4 fruit fly cellular contexts compared by ENCODE assay signal in the genomic region with DNA sequence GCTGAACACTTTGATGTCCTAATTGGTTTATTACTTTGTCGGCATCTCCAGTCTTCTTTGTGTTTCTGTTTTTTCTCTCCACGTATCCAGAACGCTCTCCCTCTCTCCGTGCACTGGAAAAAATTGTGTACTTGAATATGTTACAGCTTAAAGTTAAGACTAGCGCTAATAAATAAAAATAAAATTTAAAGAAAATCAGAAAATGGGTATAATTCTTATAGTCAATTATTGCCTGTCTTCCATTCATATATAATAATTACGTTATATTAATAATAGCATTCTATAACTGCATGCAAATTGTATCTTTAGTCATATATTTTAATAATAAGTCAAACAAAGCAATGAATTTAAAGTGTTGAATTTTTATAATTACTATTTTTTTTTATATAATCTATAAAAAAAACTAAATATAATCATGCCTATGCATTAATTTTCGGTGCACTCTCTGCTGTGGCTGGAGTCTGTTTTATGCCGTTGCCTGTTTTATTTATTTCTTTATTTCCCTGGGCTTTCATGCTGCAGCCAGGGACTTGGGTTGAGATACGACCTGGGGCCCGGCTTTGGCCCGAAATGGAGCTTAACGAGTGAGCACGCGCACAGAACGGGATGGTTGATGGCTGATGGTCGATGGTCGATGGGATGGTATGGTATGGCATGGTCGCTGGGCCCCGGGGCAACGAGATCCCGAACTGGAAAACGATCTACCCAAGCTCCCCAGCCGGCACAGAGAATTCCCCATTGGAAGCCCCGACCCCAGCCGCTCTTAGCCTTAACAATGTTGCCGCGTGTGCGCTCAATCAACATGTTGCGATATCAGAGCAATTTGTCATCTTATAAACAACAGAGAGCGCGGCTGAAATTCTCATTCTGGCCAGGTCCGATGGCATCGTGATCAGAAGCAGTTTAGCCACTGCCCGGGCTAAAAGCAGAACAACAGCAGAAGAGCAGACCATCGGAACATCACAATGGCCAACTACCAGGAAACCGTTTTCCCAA.
TF ChIP-seq lines count a peak whose summit lies in the region.

No protein-coding gene starts in this region.

- TF ChIP-seq CTCF in whole organism, embryonic (GFP tag; optimal IDR thresholded peaks at IDR 0.05; lab: Kevin White, UChicago): no peak

TF ChIP-seq in whole organism, embryonic, 481 proteins besides CTCF, POLR2A, EP300 and RAD21 (continues in another document):
- no peak for TF ChIP-seq D (optimal IDR thresholded peaks at IDR 0.05; lab: Kevin White, UChicago)
- TF ChIP-seq D (GFP tag; optimal IDR thresholded peaks at IDR 0.05; lab: Kevin White, UChicago): peak; percentile 5
- no peak for TF ChIP-seq Sin3A (optimal IDR thresholded peaks at IDR 0.05; lab: Kevin White, UChicago)
- peak; percentile 51 for TF ChIP-seq CG15696 (tag; optimal IDR thresholded peaks at IDR 0.05; lab: Kevin White, UChicago)
- TF ChIP-seq D19A (tag; optimal IDR thresholded peaks at IDR 0.05; lab: Kevin White, UChicago): peak; percentile 51
- TF ChIP-seq tin (GFP tag; optimal IDR thresholded peaks at IDR 0.05; lab: Kevin White, UChicago): no peak
- TF ChIP-seq CG1832 (GFP tag; optimal IDR thresholded peaks at IDR 0.05; lab: Kevin White, UChicago): peak; percentile 6
- no peak for TF ChIP-seq sc (optimal IDR thresholded peaks at IDR 0.05; lab: Kevin White, UChicago)
- no peak for TF ChIP-seq sc (GFP tag; optimal IDR thresholded peaks at IDR 0.05; lab: Kevin White, UChicago)
- no peak for TF ChIP-seq Lpt (GFP tag; optimal IDR thresholded peaks at IDR 0.05; lab: Kevin White, UChicago)
- peak; percentile 80 for TF ChIP-seq CG10979 (tag; optimal IDR thresholded peaks at IDR 0.05; lab: Kevin White, UChicago)
- TF ChIP-seq zfh1 (GFP tag; IDR thresholded peaks at IDR 0.05; lab: Robert Waterston, UW): no peak
- no peak for TF ChIP-seq sim (GFP tag; IDR thresholded peaks at IDR 0.05; lab: Robert Waterston, UW)
- TF ChIP-seq fd96Cb (tag; optimal IDR thresholded peaks at IDR 0.05; lab: Kevin White, UChicago): peak; percentile 36
- TF ChIP-seq CG10431 (GFP tag; optimal IDR thresholded peaks at IDR 0.05; lab: Kevin White, UChicago): no peak
- peak; percentile 8 for TF ChIP-seq CG15601 (tag; optimal IDR thresholded peaks at IDR 0.05; lab: Kevin White, UChicago)
- no peak for TF ChIP-seq CG12236 (GFP tag; optimal IDR thresholded peaks at IDR 0.05; lab: Kevin White, UChicago)
- peak; percentile 42 for TF ChIP-seq CG12391 (tag; optimal IDR thresholded peaks at IDR 0.05; lab: Kevin White, UChicago)
- TF ChIP-seq Dp (GFP tag; optimal IDR thresholded peaks at IDR 0.05; lab: Kevin White, UChicago): no peak
- no peak for TF ChIP-seq insv (GFP tag; optimal IDR thresholded peaks at IDR 0.05; lab: Kevin White, UChicago)
- no peak for TF ChIP-seq odd (GFP tag; optimal IDR thresholded peaks at IDR 0.05; lab: Kevin White, UChicago)

TF ChIP-seq in whole organism, prepupa, 60 proteins besides CTCF, POLR2A, EP300 and RAD21 (continues in another document):
- TF ChIP-seq CG4318 (GFP tag; optimal IDR thresholded peaks at IDR 0.05; lab: Kevin White, UChicago) (no peak), Gug (GFP tag; IDR thresholded peaks at IDR 0.05; lab: Robert Waterston, UW) (no peak), salr (GFP tag; optimal IDR thresholded peaks at IDR 0.05; lab: Kevin White, UChicago) (peak in 1 of 2 experiments; percentile 39), fd59A (GFP tag; optimal IDR thresholded peaks at IDR 0.05; lab: Kevin White, UChicago) (no peak), Sox102F (GFP tag; optimal IDR thresholded peaks at IDR 0.05; lab: Kevin White, UChicago) (no peak), ss (GFP tag; optimal IDR thresholded peaks at IDR 0.05; lab: Kevin White, UChicago) (peak; percentile 57 to 80), CG16779 (tag; optimal IDR thresholded peaks at IDR 0.05; lab: Kevin White, UChicago) (peak; percentile 16), CG8319 (GFP tag; optimal IDR thresholded peaks at IDR 0.05; lab: Kevin White, UChicago) (no peak), CG8632 (GFP tag; optimal IDR thresholded peaks at IDR 0.05; lab: Kevin White, UChicago) (peak; percentile 69), fd85E (GFP tag; optimal IDR thresholded peaks at IDR 0.05; lab: Kevin White, UChicago) (no peak), CG11762 (GFP tag; optimal IDR thresholded peaks at IDR 0.05; lab: Kevin White, UChicago; ENCODE audit: insufficient read depth) (no peak), topi (GFP tag; optimal IDR thresholded peaks at IDR 0.05; lab: Kevin White, UChicago) (peak; percentile 48), CG31627 (GFP tag; optimal IDR thresholded peaks at IDR 0.05; lab: Kevin White, UChicago) (no peak), achi (GFP tag; optimal IDR thresholded peaks at IDR 0.05; lab: Kevin White, UChicago) (peak; percentile 47), Hr38 (GFP tag; optimal IDR thresholded peaks at IDR 0.05; lab: Kevin White, UChicago) (no peak), OdsH (GFP tag; optimal IDR thresholded peaks at IDR 0.05; lab: Kevin White, UChicago) (peak; percentile 44), Hr39 (GFP tag; optimal IDR thresholded peaks at IDR 0.05; lab: Kevin White, UChicago) (no peak), CG3919 (GFP tag; optimal IDR thresholded peaks at IDR 0.05; lab: Kevin White, UChicago) (peak; percentile 58), fkh (GFP tag; optimal IDR thresholded peaks at IDR 0.05; lab: Kevin White, UChicago) (no peak), CG3032 (tag; optimal IDR thresholded peaks at IDR 0.05; lab: Kevin White, UChicago) (peak; percentile 77)

TF ChIP-seq in whole organism, pupa, 21 proteins besides CTCF, POLR2A, EP300 and RAD21:
- TF ChIP-seq EcR (GFP tag; optimal IDR thresholded peaks at IDR 0.05; lab: Kevin White, UChicago): no peak
- TF ChIP-seq CG17806 (tag; optimal IDR thresholded peaks at IDR 0.05; lab: Kevin White, UChicago): peak; percentile 71
- peak; percentile 33 for TF ChIP-seq CG34367 (tag; optimal IDR thresholded peaks at IDR 0.05; lab: Kevin White, UChicago)
- peak; percentile 55 for TF ChIP-seq Snoo (tag; optimal IDR thresholded peaks at IDR 0.05; lab: Kevin White, UChicago)
- TF ChIP-seq CG15710 (tag; optimal IDR thresholded peaks at IDR 0.05; lab: Kevin White, UChicago): peak; percentile 64
- TF ChIP-seq CG14655 (GFP tag; optimal IDR thresholded peaks at IDR 0.05; lab: Kevin White, UChicago): peak; percentile 68
- no peak for TF ChIP-seq CG4496 (GFP tag; IDR thresholded peaks at IDR 0.05; lab: Robert Waterston, UW)
- no peak for TF ChIP-seq CG13204 (GFP tag; optimal IDR thresholded peaks at IDR 0.05; lab: Kevin White, UChicago)
- TF ChIP-seq CG12605 (GFP tag; IDR thresholded peaks at IDR 0.05; lab: Robert Waterston, UW): no peak
- no peak for TF ChIP-seq gl (tag; optimal IDR thresholded peaks at IDR 0.05; lab: Kevin White, UChicago)
- no peak for TF ChIP-seq fd96Ca (GFP tag; IDR thresholded peaks at IDR 0.05; lab: Robert Waterston, UW)
- TF ChIP-seq rn (GFP tag; IDR thresholded peaks at IDR 0.05; lab: Robert Waterston, UW): no peak
- peak; percentile 35 for TF ChIP-seq Pif1B (GFP tag; optimal IDR thresholded peaks at IDR 0.05; lab: Kevin White, UChicago)
- peak; percentile 86 for TF ChIP-seq CG8159 (tag; optimal IDR thresholded peaks at IDR 0.05; lab: Kevin White, UChicago)
- peak; percentile 74 for TF ChIP-seq D1 (tag; optimal IDR thresholded peaks at IDR 0.05; lab: Kevin White, UChicago)
- peak; percentile 80 for TF ChIP-seq CG9948 (tag; optimal IDR thresholded peaks at IDR 0.05; lab: Kevin White, UChicago)
- peak; percentile 50 for TF ChIP-seq CG8301 (tag; optimal IDR thresholded peaks at IDR 0.05; lab: Kevin White, UChicago)
- TF ChIP-seq Ets98B (GFP tag; IDR thresholded peaks at IDR 0.05; lab: Robert Waterston, UW): no peak
- no peak for TF ChIP-seq CG32121 (GFP tag; IDR thresholded peaks at IDR 0.05; lab: Robert Waterston, UW)
- TF ChIP-seq Pif1A (GFP tag; optimal IDR thresholded peaks at IDR 0.05; lab: Kevin White, UChicago): peak; percentile 3
- TF ChIP-seq CG10348 (GFP tag; IDR thresholded peaks at IDR 0.05; lab: Robert Waterston, UW): no peak
TF ChIP-seq in whole organism, pupa: peak in this region for 11.

TF ChIP-seq in whole organism, wandering third instar larva, 38 proteins besides CTCF, POLR2A, EP300 and RAD21:
- TF ChIP-seq h (GFP tag; optimal IDR thresholded peaks at IDR 0.05; lab: Kevin White, UChicago) (peak; percentile 16), rgr (GFP tag; optimal IDR thresholded peaks at IDR 0.05; lab: Kevin White, UChicago) (peak; percentile 12), usp (GFP tag; optimal IDR thresholded peaks at IDR 0.05; lab: Kevin White, UChicago) (no peak), Hr78 (GFP tag; optimal IDR thresholded peaks at IDR 0.05; lab: Kevin White, UChicago) (no peak), dsf (GFP tag; optimal IDR thresholded peaks at IDR 0.05; lab: Kevin White, UChicago; ENCODE audit: borderline replicate concordance) (no peak), pan (optimal IDR thresholded peaks at IDR 0.05; lab: Kevin White, UChicago) (no peak), HLH106 (tag; optimal IDR thresholded peaks at IDR 0.05; lab: Kevin White, UChicago) (peak; percentile 78), woc (GFP tag; optimal IDR thresholded peaks at IDR 0.05; lab: Kevin White, UChicago) (peak; percentile 18), fru (GFP tag; optimal IDR thresholded peaks at IDR 0.05; lab: Kevin White, UChicago) (peak; percentile 14), Hnf4 (GFP tag; optimal IDR thresholded peaks at IDR 0.05; lab: Kevin White, UChicago) (no peak), foxo (GFP tag; optimal IDR thresholded peaks at IDR 0.05; lab: Kevin White, UChicago) (peak in 1 of 2 experiments; percentile 66), Sp1 (GFP tag; optimal IDR thresholded peaks at IDR 0.05; lab: Kevin White, UChicago) (peak; percentile 86), dl (GFP tag; optimal IDR thresholded peaks at IDR 0.05; lab: Kevin White, UChicago; ENCODE audit: insufficient read depth in 1 of 2, partially characterized antibody in 2 of 2) (no peak), psq (GFP tag; optimal IDR thresholded peaks at IDR 0.05; lab: Kevin White, UChicago) (peak; percentile 84), dmrt93B (GFP tag; optimal IDR thresholded peaks at IDR 0.05; lab: Kevin White, UChicago) (peak; percentile 16), OdsH (GFP tag; optimal IDR thresholded peaks at IDR 0.05; lab: Kevin White, UChicago) (peak; percentile 54)
TF ChIP-seq in whole organism, wandering third instar larva: peak in this region for 10.

Comparison
In these comparisons a context has a peak if more than half of its experiments do, and no peak if none do; other contexts are left out.
1. Of the 7 proteins assayed by ChIP-seq in both whole organism, embryonic and whole organism, prepupa: peak only in whole organism, embryonic: none; only in whole organism, prepupa: CG16779; in both: Blimp-1; in neither: 5.